Worm (Caenorhabditis elegans) whole organism, young adult: ENCODE measurements around the gene Y69A2AR.22.

Experiments used
- F37B4.10 ChIP-seq: fragments of 200-800 bp; sonication (Bioruptor generic); IDR thresholded peaks from 2 replicates; pipeline ENCODE4 v1.3.6; 2022; ENCODE audit warnings: missing genetic modification characterization, missing compliant biosample characterization
- Y53G8AR.9 ChIP-seq: fragments of 200-800 bp; sonication (Bioruptor generic); conservative IDR thresholded peaks from 2 replicates; pipeline ENCODE4 v1.3.6; 2022; ENCODE audit warnings: missing genetic modification reagents, missing genetic modification characterization, missing compliant biosample characterization
- dox-1 ChIP-seq: fragments of 200-800 bp; sonication (Bioruptor generic); IDR thresholded peaks from 2 replicates; pipeline ENCODE4 v1.3.6; 2022; ENCODE audit warnings: missing genetic modification reagents, missing genetic modification characterization, missing compliant biosample characterization
- hsf-1 ChIP-seq: fragments of 200-800 bp; sonication (Bioruptor generic); IDR thresholded peaks from 2 replicates; pipeline ENCODE4 v1.3.6; 2022; ENCODE audit warnings: missing genetic modification reagents, missing genetic modification characterization, missing compliant biosample characterization
- snpc-4 ChIP-seq, 5 experiments: fragments of 150-350 bp in 1 of 5; sonication (generic microtip) in 4 of 5; optimal IDR thresholded peaks; 2 replicates each; lab custom pipeline; 2014 to 2018; ENCODE audit warnings: missing genetic modification characterization in 5 of 5, missing biosample characterization in 3 of 5, antibody characterized with exemption in 2 of 5, mild to moderate bottlenecking in 2 of 5, missing compliant biosample characterization in 2 of 5, missing genotype in 2 of 5, moderate library complexity in 2 of 5, missing genetic modification reagents in 1 of 5
- sptf-2 ChIP-seq: fragments of 200-800 bp; sonication (Bioruptor generic); optimal IDR thresholded peaks from 2 replicates; lab custom pipeline; 2018; ENCODE audit warnings: mild to moderate bottlenecking, missing genetic modification characterization, missing compliant biosample characterization
- ztf-18 ChIP-seq: sonication (generic microtip); optimal IDR thresholded peaks from 2 replicates; lab custom pipeline; 2016; ENCODE audit warnings: missing genotype, mild to moderate bottlenecking, missing genetic modification characterization, missing compliant biosample characterization

DNA sequence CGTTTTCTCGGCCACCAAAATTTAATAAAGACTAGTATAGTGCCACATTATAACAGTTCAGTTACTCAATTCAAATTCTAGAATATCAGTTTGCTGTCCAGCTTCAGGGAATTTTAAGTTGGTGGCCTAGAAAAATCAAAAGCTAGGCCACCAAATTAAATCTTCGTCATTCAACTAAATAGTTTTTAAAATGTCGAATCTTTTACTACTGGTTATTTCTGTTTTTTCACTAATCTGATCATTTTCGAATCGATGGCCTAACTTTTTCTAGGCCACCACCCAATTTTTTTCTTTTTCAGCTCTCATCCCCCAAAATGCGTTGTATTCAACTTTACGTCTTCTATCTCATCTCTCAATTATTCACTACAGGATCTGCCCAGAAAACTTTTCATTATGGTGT lies 31.3 kb downstream of the Y69A2AR.22 start, which contains the start of gene grd-16:
- TF ChIP-seq ztf-18 (tag; lab: Kevin White, UChicago) (no peak), Y53G8AR.9 (GFP tag; lab: Robert Waterston, UW) (no peak), snpc-4 (GFP tag; optimal IDR thresholded peaks at IDR 0.05; lab: Kevin White, UChicago) (no peak), snpc-4 (tag; optimal IDR thresholded peaks at IDR 0.05; lab: Kevin White, UChicago) (no peak), sptf-2 (GFP tag; lab: Kevin White, UChicago) (no peak), hsf-1 (GFP tag; lab: Robert Waterston, UW) (no peak), dox-1 (GFP tag; lab: Robert Waterston, UW) (no peak), F37B4.10 (no peak)
